Worm (Caenorhabditis elegans): ENCODE results near the gene F21C10.18.

DNA sequence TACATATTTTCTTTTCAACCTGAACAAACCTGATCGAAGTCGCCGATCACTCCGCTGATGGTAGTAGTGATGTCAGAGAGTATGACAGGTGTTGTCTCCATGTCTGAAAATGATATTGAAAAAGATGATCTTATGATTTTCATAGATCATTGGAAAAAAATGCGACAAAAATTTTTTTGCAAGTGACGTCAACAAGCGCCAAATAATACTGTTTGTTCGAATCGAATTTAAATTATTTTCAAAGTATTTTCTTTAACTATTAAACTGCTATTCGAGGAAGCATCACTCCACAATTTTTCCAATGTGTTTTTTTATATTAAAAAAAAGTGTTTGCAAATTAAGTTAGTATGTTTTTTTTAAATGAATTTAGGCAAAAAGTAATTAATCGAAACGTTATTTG lies 29.3 kb downstream of the F21C10.18 start, which contains the start of gene pitr-2:
- TF ChIP-seq tab-1 (GFP tag; IDR thresholded peaks at IDR 0.05): no peak
- no peak for TF ChIP-seq med-1 (GFP tag; optimal IDR thresholded peaks at IDR 0.05; ENCODE audit: insufficient read depth)
- TF ChIP-seq cog-1 (tag; optimal IDR thresholded peaks at IDR 0.05): no peak
- TF ChIP-seq klf-2 (GFP tag; conservative IDR thresholded peaks at IDR 0.05): no peak
- no peak for TF ChIP-seq flt-1 (GFP tag; IDR thresholded peaks at IDR 0.05)
- TF ChIP-seq ref-1 (GFP tag; conservative IDR thresholded peaks at IDR 0.05): no peak
- TF ChIP-seq T22C8.4 (GFP tag; IDR thresholded peaks at IDR 0.05): no peak
- TF ChIP-seq ztf-23 (GFP tag; IDR thresholded peaks at IDR 0.05): no peak
